Fruit fly (Drosophila melanogaster): ENCODE data around the gene CG5342.
A peak's percentile ranks its signal among the peaks of the same experiment; 100 is the strongest.

Gene CG5342

DNA sequence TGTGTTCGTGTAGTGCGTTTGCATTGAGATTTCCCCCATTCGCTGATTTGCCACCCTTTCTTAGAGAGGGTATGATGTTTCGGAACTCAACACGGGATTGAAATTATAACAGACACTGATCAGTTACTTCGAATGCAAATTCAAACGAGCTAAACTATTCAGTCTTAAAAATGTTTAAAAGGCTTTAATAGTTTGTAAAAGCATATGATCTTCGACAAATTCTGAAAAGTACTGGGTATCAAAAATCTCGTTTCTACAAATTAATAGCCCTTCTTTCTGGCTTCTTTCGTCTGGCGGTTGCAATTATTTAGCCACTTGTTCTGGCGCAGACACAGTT lies 3.6 kb downstream of the CG5342 start (continued):
- TF ChIP-seq salm (tag; optimal IDR thresholded peaks at IDR 0.05): peak; percentile 52
- no peak for TF ChIP-seq CG15479 (GFP tag; optimal IDR thresholded peaks at IDR 0.05)
- peak; percentile 58 for TF ChIP-seq phol (tag; optimal IDR thresholded peaks at IDR 0.05)
- TF ChIP-seq CG6689 (GFP tag; IDR thresholded peaks at IDR 0.05): peak; percentile 78
- TF ChIP-seq Awh (GFP tag; IDR thresholded peaks at IDR 0.05): peak; percentile 89
- peak; percentile 66 for TF ChIP-seq CG43689 (GFP tag; IDR thresholded peaks at IDR 0.05)
- peak; percentile 52 for TF ChIP-seq danr (GFP tag; IDR thresholded peaks at IDR 0.05)
- no peak for TF ChIP-seq CG18476 (GFP tag; optimal IDR thresholded peaks at IDR 0.05)
- TF ChIP-seq CG17829 (tag; optimal IDR thresholded peaks at IDR 0.05): peak; percentile 67
- peak; percentile 62; the same call in 1 of the 2 replicates for TF ChIP-seq ssp (GFP tag; IDR thresholded peaks at IDR 0.05)
- peak; percentile 28 for TF ChIP-seq Bdp1 (GFP tag; optimal IDR thresholded peaks at IDR 0.05)
- no peak for TF ChIP-seq CG11723 (GFP tag; optimal IDR thresholded peaks at IDR 0.05)
- TF ChIP-seq H15 (GFP tag; IDR thresholded peaks at IDR 0.05): peak; percentile 68; the same call in 2 of the 3 replicates
- peak; percentile 64; the same call in 2 of the 3 replicates for TF ChIP-seq Aef1 (GFP tag; IDR thresholded peaks at IDR 0.05)
- TF ChIP-seq z (GFP tag; IDR thresholded peaks at IDR 0.05): no peak
- no peak for TF ChIP-seq gem (tag; optimal IDR thresholded peaks at IDR 0.05)
- peak; percentile 63 for TF ChIP-seq Antp (GFP tag; optimal IDR thresholded peaks at IDR 0.05)
- TF ChIP-seq sens-2 (GFP tag; IDR thresholded peaks at IDR 0.05): peak; percentile 73
- no peak for TF ChIP-seq CG9215 (GFP tag; IDR thresholded peaks at IDR 0.05)
- TF ChIP-seq CG3838 (GFP tag; optimal IDR thresholded peaks at IDR 0.05): no peak
- no peak for TF ChIP-seq dm (GFP tag; optimal IDR thresholded peaks at IDR 0.05)
- no peak for TF ChIP-seq pan (optimal IDR thresholded peaks at IDR 0.05)
- peak in 1 of 2 experiments; percentile 87 for TF ChIP-seq pan (GFP tag; optimal IDR thresholded peaks at IDR 0.05 in 1 of 2, IDR thresholded peaks at IDR 0.05 in 1 of 2)
- TF ChIP-seq CG10147 (GFP tag; optimal IDR thresholded peaks at IDR 0.05): no peak
- TF ChIP-seq CG13894 (tag; optimal IDR thresholded peaks at IDR 0.05): no peak
- peak; percentile 44 to 58 for TF ChIP-seq Pdp1 (GFP tag; optimal IDR thresholded peaks at IDR 0.05)
- TF ChIP-seq exex (tag; optimal IDR thresholded peaks at IDR 0.05): no peak
- peak; percentile 75 for TF ChIP-seq dysf (GFP tag; IDR thresholded peaks at IDR 0.05)
- peak; percentile 20 for TF ChIP-seq pho (GFP tag; optimal IDR thresholded peaks at IDR 0.05)
- TF ChIP-seq CG10209 (GFP tag; optimal IDR thresholded peaks at IDR 0.05): peak; percentile 64
- peak; percentile 27 for TF ChIP-seq CG6254 (GFP tag; optimal IDR thresholded peaks at IDR 0.05)
- TF ChIP-seq CG11093 (GFP tag; IDR thresholded peaks at IDR 0.05): peak; percentile 56; the same call in 1 of the 3 replicates
- peak; percentile 60 for TF ChIP-seq CG16863 (GFP tag; optimal IDR thresholded peaks at IDR 0.05)
- TF ChIP-seq CG5180 (GFP tag; optimal IDR thresholded peaks at IDR 0.05): no peak
- TF ChIP-seq CG3163 (GFP tag; optimal IDR thresholded peaks at IDR 0.05): peak; percentile 41
- TF ChIP-seq NfI (GFP tag; optimal IDR thresholded peaks at IDR 0.05): peak; percentile 76
- TF ChIP-seq usp (GFP tag; optimal IDR thresholded peaks at IDR 0.05): no peak
- TF ChIP-seq sob (GFP tag; IDR thresholded peaks at IDR 0.05): peak; percentile 51; the same call in 1 of the 2 replicates
- TF ChIP-seq mam (GFP tag; optimal IDR thresholded peaks at IDR 0.05): peak; percentile 53
- TF ChIP-seq disco-r (GFP tag; optimal IDR thresholded peaks at IDR 0.05): peak; percentile 30
- 0 out of 3 replicates have a peak, but pooled peaks have one; percentile 29 for TF ChIP-seq Dbx (GFP tag; IDR thresholded peaks at IDR 0.05)
- TF ChIP-seq CG14014 (GFP tag; IDR thresholded peaks at IDR 0.05): peak; percentile 69
- TF ChIP-seq CG9817 (tag; optimal IDR thresholded peaks at IDR 0.05): peak; percentile 31
- TF ChIP-seq CG12155 (GFP tag; optimal IDR thresholded peaks at IDR 0.05): peak; percentile 28
- TF ChIP-seq CG1647 (GFP tag; optimal IDR thresholded peaks at IDR 0.05): peak; percentile 6
- TF ChIP-seq Bteb2 (GFP tag; optimal IDR thresholded peaks at IDR 0.05): peak; percentile 47
- no peak for TF ChIP-seq corto (GFP tag; optimal IDR thresholded peaks at IDR 0.05)
- no peak for TF ChIP-seq CG9932 (GFP tag; IDR thresholded peaks at IDR 0.05)
- TF ChIP-seq wek (GFP tag; optimal IDR thresholded peaks at IDR 0.05): no peak
- no peak for TF ChIP-seq BEAF-32 (GFP tag; optimal IDR thresholded peaks at IDR 0.05)
- peak; percentile 55 for TF ChIP-seq pb (GFP tag; optimal IDR thresholded peaks at IDR 0.05)
- no peak for TF ChIP-seq Lpt (GFP tag; optimal IDR thresholded peaks at IDR 0.05)

All from whole organism, embryonic.